Worm (Caenorhabditis elegans) whole organism, L3 larva: ENCODE measurements around the gene ppm-1.D.
A peak's percentile ranks its signal among the peaks of the same experiment; 100 is the strongest.

Experiments used
- ZK546.5 ChIP-seq: sonication (generic microtip); optimal IDR thresholded peaks from 2 replicates; lab custom pipeline; 2017; ENCODE audit warnings: missing biosample characterization, missing genetic modification characterization
- aly-2 ChIP-seq: fragments of 150-350 bp; optimal IDR thresholded peaks from 2 replicates; lab custom pipeline; 2014; ENCODE audit warnings: missing biosample characterization, missing genetic modification characterization
- ceh-16 ChIP-seq: sonication (generic microtip); optimal IDR thresholded peaks from 2 replicates; lab custom pipeline; 2017; ENCODE audit warnings: missing biosample characterization, missing genetic modification characterization
- ceh-28 ChIP-seq: fragments of 150-350 bp; optimal IDR thresholded peaks from 2 replicates; lab custom pipeline; 2014; ENCODE audit warnings: missing biosample characterization, missing genetic modification reagents, missing genetic modification characterization
- ceh-9 ChIP-seq: sonication (generic microtip); optimal IDR thresholded peaks from 2 replicates; lab custom pipeline; 2018; ENCODE audit warnings: missing biosample characterization, missing genetic modification characterization
- daf-12 ChIP-seq: fragments of 150-350 bp; optimal IDR thresholded peaks from 2 replicates; lab custom pipeline; 2014; ENCODE audit warnings: missing biosample characterization, missing genetic modification reagents, missing genetic modification characterization
- egl-27 ChIP-seq: sonication (generic microtip); optimal IDR thresholded peaks from 4 replicates; lab custom pipeline; 2017; ENCODE audit warnings: missing biosample characterization, missing genetic modification reagents, missing genetic modification characterization
- egl-5 ChIP-seq: fragments of 150-350 bp; optimal IDR thresholded peaks from 2 replicates; lab custom pipeline; 2017; ENCODE audit warnings: missing biosample characterization, missing genetic modification reagents, missing genetic modification characterization, inconsistent platforms
- elt-1 ChIP-seq: fragments of 150-350 bp; optimal IDR thresholded peaks from 2 replicates; lab custom pipeline; 2014; ENCODE audit warnings: missing biosample characterization, missing genetic modification characterization
- elt-2 ChIP-seq: sonication (generic microtip); optimal IDR thresholded peaks from 2 replicates; lab custom pipeline; 2016; ENCODE audit warnings: missing genetic modification reagents, mild to moderate bottlenecking, missing genetic modification characterization, missing compliant biosample characterization
- elt-3 ChIP-seq, 3 experiments: fragments of 150-350 bp in 1 of 3; sonication (generic microtip) in 2 of 3; optimal IDR thresholded peaks; 2 replicates in 2 of 3; 4 replicates in 1 of 3; lab custom pipeline; 2014 to 2017; ENCODE audit warnings: missing biosample characterization in 3 of 3, missing genetic modification characterization in 3 of 3
- eor-1 ChIP-seq, 2 experiments: fragments of 150-350 bp; optimal IDR thresholded peaks; 2 replicates each; lab custom pipeline; 2014 to 2018; ENCODE audit warnings: missing biosample characterization in 2 of 2, missing genetic modification characterization in 2 of 2
- fkh-10 ChIP-seq: sonication (generic microtip); optimal IDR thresholded peaks from 2 replicates; lab custom pipeline; 2017; ENCODE audit warnings: missing biosample characterization, missing genetic modification reagents, missing genetic modification characterization
- fkh-2 ChIP-seq: fragments of 150-350 bp; optimal IDR thresholded peaks from 2 replicates; lab custom pipeline; 2014; ENCODE audit warnings: missing biosample characterization, missing genetic modification reagents, missing genetic modification characterization
- hmg-11 ChIP-seq: sonication (generic microtip); optimal IDR thresholded peaks from 2 replicates; lab custom pipeline; 2016; ENCODE audit warnings: missing genetic modification characterization, missing compliant biosample characterization
- jun-1 ChIP-seq: fragments of 150-350 bp; optimal IDR thresholded peaks from 2 replicates; lab custom pipeline; 2014; ENCODE audit warnings: missing biosample characterization, missing genetic modification reagents, missing genetic modification characterization
- lin-39 ChIP-seq: fragments of 150-350 bp; optimal IDR thresholded peaks from 2 replicates; lab custom pipeline; 2018; ENCODE audit warnings: missing biosample characterization, missing genetic modification reagents, missing genetic modification characterization
- nfya-1 ChIP-seq: sonication (generic microtip); optimal IDR thresholded peaks from 2 replicates; lab custom pipeline; 2017; ENCODE audit warnings: missing genetic modification characterization, mild to moderate bottlenecking, missing compliant biosample characterization, antibody characterized with exemption, moderate library complexity; ENCODE audit not compliant: insufficient read depth
- nhr-11 ChIP-seq: fragments of 150-350 bp; optimal IDR thresholded peaks from 2 replicates; lab custom pipeline; 2014; ENCODE audit warnings: missing biosample characterization, missing genetic modification characterization
- nhr-12 ChIP-seq: fragments of 150-350 bp; optimal IDR thresholded peaks from 2 replicates; lab custom pipeline; 2014; ENCODE audit warnings: missing biosample characterization, missing genetic modification characterization
- nhr-23 ChIP-seq: fragments of 150-350 bp; optimal IDR thresholded peaks from 2 replicates; lab custom pipeline; 2014; ENCODE audit warnings: missing biosample characterization, missing genetic modification reagents, missing genetic modification characterization
- nhr-237 ChIP-seq: fragments of 150-350 bp; optimal IDR thresholded peaks from 2 replicates; lab custom pipeline; 2014; ENCODE audit warnings: missing biosample characterization, missing genetic modification characterization
- nhr-28 ChIP-seq: fragments of 150-350 bp; optimal IDR thresholded peaks from 2 replicates; lab custom pipeline; 2014; ENCODE audit warnings: missing biosample characterization, missing genetic modification characterization
- nhr-43 ChIP-seq: sonication (generic microtip); optimal IDR thresholded peaks from 2 replicates; lab custom pipeline; 2016; ENCODE audit warnings: mild to moderate bottlenecking, missing genetic modification characterization, missing compliant biosample characterization; ENCODE audit not compliant: poor library complexity, severe bottlenecking
- nhr-67 ChIP-seq: fragments of 150-350 bp; optimal IDR thresholded peaks from 2 replicates; lab custom pipeline; 2014; ENCODE audit warnings: missing biosample characterization, missing genetic modification characterization
- nhr-76 ChIP-seq: fragments of 150-350 bp; sonication (generic microtip); optimal IDR thresholded peaks from 5 replicates; lab custom pipeline; 2014; ENCODE audit warnings: missing biosample characterization, missing genetic modification characterization
- nhr-77 ChIP-seq: fragments of 150-350 bp; optimal IDR thresholded peaks from 2 replicates; lab custom pipeline; 2014; ENCODE audit warnings: missing biosample characterization, missing genetic modification characterization
- pha-4 ChIP-seq: fragments of 150-350 bp; optimal IDR thresholded peaks from 2 replicates; lab custom pipeline; 2014; ENCODE audit warnings: missing biosample characterization, missing genetic modification reagents, missing genetic modification characterization
- pqm-1 ChIP-seq: fragments of 150-350 bp; optimal IDR thresholded peaks from 2 replicates; lab custom pipeline; 2017; ENCODE audit warnings: missing biosample characterization, missing genetic modification characterization, inconsistent platforms
- sea-2 ChIP-seq: fragments of 150-350 bp; sonication (generic microtip); optimal IDR thresholded peaks from 4 replicates; lab custom pipeline; 2014; ENCODE audit warnings: missing biosample characterization, missing genetic modification reagents, missing genetic modification characterization
- snpc-4 ChIP-seq: fragments of 150-350 bp; optimal IDR thresholded peaks from 2 replicates; lab custom pipeline; 2014; ENCODE audit warnings: missing biosample characterization, missing genetic modification characterization
- tbx-2 ChIP-seq: sonication (generic microtip); optimal IDR thresholded peaks from 2 replicates; lab custom pipeline; 2016; ENCODE audit warnings: mild to moderate bottlenecking, missing genetic modification characterization, missing compliant biosample characterization
- unc-39 ChIP-seq: sonication (generic microtip); optimal IDR thresholded peaks from 4 replicates; lab custom pipeline; 2017; ENCODE audit warnings: missing biosample characterization, missing genetic modification characterization
- unc-62 ChIP-seq: fragments of 150-350 bp; sonication (generic microtip); optimal IDR thresholded peaks from 4 replicates; lab custom pipeline; 2014; ENCODE audit warnings: missing biosample characterization, missing genetic modification reagents, missing genetic modification characterization
- zag-1 ChIP-seq: fragments of 150-350 bp; optimal IDR thresholded peaks from 2 replicates; lab custom pipeline; 2014; ENCODE audit warnings: missing biosample characterization, missing genetic modification characterization
- ztf-11 ChIP-seq: fragments of 150-350 bp; optimal IDR thresholded peaks from 2 replicates; lab custom pipeline; 2014; ENCODE audit warnings: missing biosample characterization, missing genetic modification characterization
- ztf-4 ChIP-seq: fragments of 150-350 bp; optimal IDR thresholded peaks from 2 replicates; lab custom pipeline; 2014; ENCODE audit warnings: missing biosample characterization, missing genetic modification characterization

ppm-1.D gene

DNA sequence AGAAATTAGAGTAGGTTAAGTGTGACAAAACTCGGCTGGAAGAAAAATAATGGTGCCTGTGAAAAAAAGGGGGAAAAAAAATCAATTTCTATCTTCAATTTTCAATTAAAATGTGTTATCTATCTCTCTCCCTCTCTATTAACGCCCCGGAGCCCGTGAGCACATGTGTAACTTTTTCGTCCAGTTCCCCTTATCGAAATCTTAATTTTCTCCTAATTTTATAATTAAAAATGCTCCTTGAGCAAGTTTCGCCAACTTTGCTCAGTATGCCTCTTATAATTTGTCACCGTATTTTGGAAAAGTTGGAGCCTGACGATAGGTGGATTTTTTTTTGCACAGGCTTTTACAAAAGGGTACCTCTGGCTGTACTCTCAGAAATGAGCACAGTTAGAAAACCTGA lies 23.3 kb upstream of the ppm-1.D start, which contains the start of the genes fbxa-1 and Y54F10BM.20:
Gene fbxa-1, minus strand, starts transcription at position 101 of the 400 bp plus-strand sequence.
Gene Y54F10BM.20, plus strand, starts transcription at position 231 of the 400 bp plus-strand sequence.
- no peak for TF ChIP-seq jun-1
- TF ChIP-seq pha-4, result no peak
- no peak for TF ChIP-seq nhr-67 (tag; lab: Kevin White, UChicago)
- TF ChIP-seq nhr-12 (tag; lab: Kevin White, UChicago), result no peak
- TF ChIP-seq zag-1 (tag; lab: Kevin White, UChicago), result no peak
- TF ChIP-seq snpc-4, result no peak
- no peak for TF ChIP-seq egl-5 (tag; lab: Kevin White, UChicago)
- no peak for TF ChIP-seq nhr-77 (tag; lab: Kevin White, UChicago)
- TF ChIP-seq nfya-1, result no peak
- TF ChIP-seq ZK546.5, result no peak
- no peak for TF ChIP-seq eor-1 (tag; optimal IDR thresholded peaks at IDR 0.05; lab: Kevin White, UChicago)
- no peak for TF ChIP-seq nhr-76 (tag; lab: Kevin White, UChicago)
- TF ChIP-seq elt-3 (tag; optimal IDR thresholded peaks at IDR 0.05; lab: Kevin White, UChicago), result no peak

DNA sequence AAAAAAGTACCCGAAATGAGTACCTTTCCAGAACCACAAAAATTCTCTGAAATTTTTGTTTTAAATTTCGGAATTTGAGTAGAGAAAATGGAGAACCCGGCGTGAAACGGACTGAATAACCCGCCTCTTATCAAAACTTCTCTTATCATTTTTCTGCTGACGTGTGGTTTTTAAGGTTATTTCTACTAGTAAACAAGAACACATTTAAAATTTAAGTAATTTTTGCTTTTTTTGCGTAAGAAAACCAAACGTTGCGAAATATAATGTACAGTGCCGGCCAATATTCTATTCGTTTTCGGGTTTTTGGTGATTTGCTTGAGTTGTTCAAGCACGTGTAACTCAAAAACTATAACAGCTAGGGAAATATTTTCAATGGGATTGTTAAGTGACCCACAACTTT lies 20.4 kb upstream of the ppm-1.D start:
- peak; percentile 4 for TF ChIP-seq pqm-1
- TF ChIP-seq lin-39, result no peak
- TF ChIP-seq elt-2 (tag; lab: Kevin White, UChicago), result peak; percentile 50
- no peak for TF ChIP-seq ceh-9
- no peak for TF ChIP-seq ztf-11 (tag; lab: Kevin White, UChicago)
- no peak for TF ChIP-seq nhr-237 (tag; lab: Kevin White, UChicago)
- no peak for TF ChIP-seq eor-1 (tag; optimal IDR thresholded peaks at IDR 0.05; lab: Kevin White, UChicago)
- no peak for TF ChIP-seq unc-39
- TF ChIP-seq ceh-28 (tag; lab: Kevin White, UChicago), result no peak
- no peak for TF ChIP-seq daf-12 (tag; lab: Kevin White, UChicago)
- TF ChIP-seq jun-1, result no peak
- TF ChIP-seq snpc-4, result no peak
- peak; percentile 23 for TF ChIP-seq pha-4
- TF ChIP-seq nhr-76 (tag; lab: Kevin White, UChicago), result no peak

DNA sequence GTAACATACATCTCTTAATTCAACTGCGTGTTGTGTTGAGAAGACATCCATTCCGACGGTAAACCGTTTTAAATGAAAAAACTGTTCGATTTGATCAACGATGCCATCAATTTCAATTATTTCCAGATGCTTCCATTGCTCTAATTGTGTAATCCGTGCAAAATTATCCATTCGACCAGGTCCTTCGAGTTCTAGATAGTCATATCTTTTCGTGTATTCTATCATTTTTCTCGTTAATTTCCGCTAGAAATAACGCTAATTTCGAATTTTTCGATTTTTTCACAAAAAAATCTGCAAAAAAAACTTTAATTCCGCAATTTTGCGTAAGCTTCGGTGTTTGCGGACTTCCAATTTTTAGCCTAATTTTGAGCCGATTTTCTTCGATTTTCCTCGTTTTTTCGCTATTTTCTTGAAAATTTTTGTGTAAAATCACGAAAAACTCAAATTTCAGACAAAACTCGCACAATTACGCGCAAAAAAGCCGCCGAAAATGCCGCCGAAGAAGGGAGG lies 17.3 kb upstream of the ppm-1.D start, which contains the start of the genes fbxa-66 and iffb-1:
Gene fbxa-66, minus strand, starts transcription at position 51 of the 510 bp plus-strand sequence.
Gene iffb-1, plus strand, starts transcription at position 452 of the 510 bp plus-strand sequence.
- TF ChIP-seq hmg-11 (tag; lab: Kevin White, UChicago), result peak; percentile 51
- peak; percentile 24 for TF ChIP-seq pha-4
- no peak for TF ChIP-seq aly-2 (tag; lab: Kevin White, UChicago)

DNA sequence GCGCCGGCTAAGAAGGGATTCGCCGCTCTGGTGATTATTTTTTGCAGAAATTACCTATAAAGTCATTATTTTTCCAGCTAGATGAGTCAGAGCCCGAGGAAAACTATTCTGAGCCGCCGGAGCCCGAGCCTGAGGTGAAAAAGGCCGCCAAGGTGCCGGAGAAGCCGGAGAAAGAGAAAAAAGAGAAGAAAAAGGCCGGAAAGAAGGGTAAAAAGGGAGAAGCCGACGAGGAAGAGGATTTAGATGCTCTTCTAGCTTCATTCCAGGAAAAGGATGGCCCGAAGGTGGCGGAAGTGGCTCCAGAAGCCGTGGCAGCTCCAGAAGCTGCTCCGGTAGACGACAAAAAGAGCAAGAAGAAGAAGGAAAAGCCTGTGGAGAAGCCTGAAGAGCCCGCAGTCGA lies 16.7 kb upstream of the ppm-1.D start:
- no peak for TF ChIP-seq nhr-28
- no peak for TF ChIP-seq ceh-28 (tag; lab: Kevin White, UChicago)
- no peak for TF ChIP-seq sea-2 (GFP tag; lab: Kevin White, UChicago)
- no peak for TF ChIP-seq nhr-11 (tag; lab: Kevin White, UChicago)
- TF ChIP-seq nhr-12 (tag; lab: Kevin White, UChicago), result no peak
- TF ChIP-seq pha-4, result no peak
- no peak for TF ChIP-seq ZK546.5
- no peak for TF ChIP-seq nhr-23 (tag; lab: Kevin White, UChicago)
- no peak for TF ChIP-seq pqm-1
- TF ChIP-seq aly-2 (tag; lab: Kevin White, UChicago), result no peak
- TF ChIP-seq unc-62 (GFP tag; lab: Kevin White, UChicago), result no peak

DNA sequence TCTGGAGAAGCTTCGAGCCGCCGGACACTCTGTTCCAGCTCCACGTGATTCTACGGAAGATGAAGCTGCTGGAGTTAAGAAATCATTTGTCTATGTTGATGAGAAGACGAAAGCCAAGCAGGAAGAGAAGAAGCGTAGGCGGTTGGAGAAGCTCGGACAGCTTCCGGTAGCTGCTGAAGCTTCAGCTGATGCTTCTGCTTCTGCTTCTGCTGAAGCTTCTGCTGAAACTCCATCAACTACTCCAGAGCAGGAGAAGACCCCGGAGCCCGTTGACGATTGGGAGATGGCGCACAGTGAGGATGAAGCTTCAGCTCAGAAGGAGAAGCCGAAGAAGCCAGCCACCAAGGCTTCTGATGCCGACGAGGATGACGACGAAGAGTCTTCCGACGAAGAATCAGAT lies 14.9 kb upstream of the ppm-1.D start:
- no peak for TF ChIP-seq ceh-9
- no peak for TF ChIP-seq ceh-16 (tag; lab: Kevin White, UChicago)
- TF ChIP-seq nhr-23 (tag; lab: Kevin White, UChicago), result no peak
- TF ChIP-seq fkh-2 (tag; lab: Kevin White, UChicago), result no peak
- no peak for TF ChIP-seq fkh-10 (GFP tag; lab: Kevin White, UChicago)
- TF ChIP-seq ztf-11 (tag; lab: Kevin White, UChicago), result no peak
- TF ChIP-seq elt-1, result no peak
- no peak for TF ChIP-seq nhr-67 (tag; lab: Kevin White, UChicago)
- TF ChIP-seq egl-27 (tag; lab: Kevin White, UChicago), result no peak
- no peak for TF ChIP-seq ztf-4 (tag; lab: Kevin White, UChicago)
- TF ChIP-seq elt-3 (tag; optimal IDR thresholded peaks at IDR 0.05; lab: Kevin White, UChicago), result no peak
- TF ChIP-seq nhr-28, result no peak
- no peak for TF ChIP-seq aly-2 (tag; lab: Kevin White, UChicago)
- no peak for TF ChIP-seq zag-1 (tag; lab: Kevin White, UChicago)
- TF ChIP-seq nhr-43 (tag; lab: Kevin White, UChicago), result no peak
- TF ChIP-seq tbx-2 (tag; lab: Kevin White, UChicago), result no peak
- TF ChIP-seq, all 47 proteins: peak for 0
